Worm (Caenorhabditis elegans) whole organism, L3 larva: ENCODE results near the gene cpg-19.

Source experiments
- aly-2 ChIP-seq: fragments of 150-350 bp; optimal IDR thresholded peaks from 2 replicates; lab custom pipeline; 2014; ENCODE audit warnings: missing biosample characterization, missing genetic modification characterization
- ceh-9 ChIP-seq: sonication (generic microtip); optimal IDR thresholded peaks from 2 replicates; lab custom pipeline; 2018; ENCODE audit warnings: missing biosample characterization, missing genetic modification characterization
- daf-12 ChIP-seq: fragments of 150-350 bp; optimal IDR thresholded peaks from 2 replicates; lab custom pipeline; 2014; ENCODE audit warnings: missing biosample characterization, missing genetic modification reagents, missing genetic modification characterization
- elt-2 ChIP-seq: sonication (generic microtip); optimal IDR thresholded peaks from 2 replicates; lab custom pipeline; 2016; ENCODE audit warnings: missing genetic modification reagents, mild to moderate bottlenecking, missing genetic modification characterization, missing compliant biosample characterization
- fos-1 ChIP-seq: fragments of 150-350 bp; optimal IDR thresholded peaks from 2 replicates; lab custom pipeline; 2014; ENCODE audit warnings: missing biosample characterization, missing genetic modification characterization
- jun-1 ChIP-seq: fragments of 150-350 bp; optimal IDR thresholded peaks from 2 replicates; lab custom pipeline; 2014; ENCODE audit warnings: missing biosample characterization, missing genetic modification reagents, missing genetic modification characterization
- nhr-11 ChIP-seq: fragments of 150-350 bp; optimal IDR thresholded peaks from 2 replicates; lab custom pipeline; 2014; ENCODE audit warnings: missing biosample characterization, missing genetic modification characterization
- nhr-67 ChIP-seq: fragments of 150-350 bp; optimal IDR thresholded peaks from 2 replicates; lab custom pipeline; 2014; ENCODE audit warnings: missing biosample characterization, missing genetic modification characterization
- pqm-1 ChIP-seq: fragments of 150-350 bp; optimal IDR thresholded peaks from 2 replicates; lab custom pipeline; 2017; ENCODE audit warnings: missing biosample characterization, missing genetic modification characterization, inconsistent platforms
- tbx-2 ChIP-seq: sonication (generic microtip); optimal IDR thresholded peaks from 2 replicates; lab custom pipeline; 2016; ENCODE audit warnings: mild to moderate bottlenecking, missing genetic modification characterization, missing compliant biosample characterization
- unc-62 ChIP-seq: fragments of 150-350 bp; sonication (generic microtip); optimal IDR thresholded peaks from 4 replicates; lab custom pipeline; 2014; ENCODE audit warnings: missing biosample characterization, missing genetic modification reagents, missing genetic modification characterization
- zag-1 ChIP-seq: fragments of 150-350 bp; optimal IDR thresholded peaks from 2 replicates; lab custom pipeline; 2014; ENCODE audit warnings: missing biosample characterization, missing genetic modification characterization
- ztf-11 ChIP-seq: fragments of 150-350 bp; optimal IDR thresholded peaks from 2 replicates; lab custom pipeline; 2014; ENCODE audit warnings: missing biosample characterization, missing genetic modification characterization
- ztf-4 ChIP-seq: fragments of 150-350 bp; optimal IDR thresholded peaks from 2 replicates; lab custom pipeline; 2014; ENCODE audit warnings: missing biosample characterization, missing genetic modification characterization

DNA sequence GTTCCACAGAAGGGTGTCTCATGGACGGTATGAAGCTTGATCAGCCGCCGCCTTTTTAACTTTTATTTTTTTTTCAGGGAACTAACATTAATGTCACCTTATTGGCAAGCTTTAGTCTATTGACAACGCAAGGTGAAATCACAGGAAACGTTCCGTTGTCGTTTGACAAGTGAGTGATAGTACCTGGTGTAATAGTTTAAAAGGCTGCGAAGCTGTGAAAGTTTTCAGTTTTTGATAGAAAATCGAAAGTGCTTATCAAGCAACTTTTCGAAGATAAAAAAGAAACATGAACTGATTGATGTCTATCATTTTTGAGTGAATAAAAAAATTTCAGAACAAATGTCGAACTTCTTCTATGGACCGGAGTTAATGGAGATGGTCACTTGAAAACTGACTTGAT is 12.5 kb downstream of the cpg-19 start:
- TF ChIP-seq ztf-4 (tag; lab: Kevin White, UChicago): no peak
- no peak for TF ChIP-seq nhr-67
- TF ChIP-seq unc-62 (GFP tag; lab: Kevin White, UChicago): no peak
- no peak for TF ChIP-seq aly-2 (tag; lab: Kevin White, UChicago)
- no peak for TF ChIP-seq tbx-2 (tag; lab: Kevin White, UChicago)
- no peak for TF ChIP-seq ceh-9 (tag; lab: Kevin White, UChicago)
- no peak for TF ChIP-seq nhr-11
- TF ChIP-seq ztf-11 (tag; lab: Kevin White, UChicago): no peak
- TF ChIP-seq pqm-1 (tag; lab: Kevin White, UChicago): no peak
- no peak for TF ChIP-seq jun-1
- no peak for TF ChIP-seq daf-12
- no peak for TF ChIP-seq elt-2 (tag; lab: Kevin White, UChicago)
- no peak for TF ChIP-seq fos-1
- no peak for TF ChIP-seq zag-1 (tag; lab: Kevin White, UChicago)
